Worm (Caenorhabditis elegans) whole organism, dauer: ENCODE results near the gene srh-167.
"Not testable (repeated sequence)": the region's sequence is repeated elsewhere in the genome, so short reads cannot be mapped to it uniquely, and the experiment has no call there.

Experiments
- unc-62 ChIP-seq: sonication (generic microtip); optimal IDR thresholded peaks from 2 replicates; lab custom pipeline; 2017; ENCODE audit warnings: missing biosample characterization, missing genetic modification reagents, missing genetic modification characterization

Gene srh-167

ce11 chrV:16338287-16339092 lies 5.0 kb downstream of the srh-167 start, which contains the start of gene slc-9B.2:
TSS of gene slc-9B.2 (plus strand) at chrV:16339042.
- not testable (repeated sequence) for TF ChIP-seq unc-62 (GFP tag; lab: Kevin White, UChicago)

ce11 chrV:16342258-16342618 lies 8.7 kb downstream of the srh-167 start, which contains the start of gene nhr-193:
TSS of gene nhr-193 (plus strand) at chrV:16342308.
- TF ChIP-seq unc-62 (GFP tag; lab: Kevin White, UChicago): no peak

ce11 chrV:16346406-16347108 lies 13.0 kb downstream of the srh-167 start, which contains the start of the genes W08G11.5 and W08G11.1:
TSS of gene W08G11.5 (minus strand) at chrV:16346506.
TSS of gene W08G11.1 (plus strand) at chrV:16347058.
- no peak for TF ChIP-seq unc-62 (GFP tag; lab: Kevin White, UChicago)

- TF ChIP-seq unc-62 (GFP tag; lab: Kevin White, UChicago): no peak
Measured at ce11 chrV:16350061-16350460, 16.5 kb downstream of the srh-167 start.

ce11 chrV:16350775-16351378 lies 17.4 kb downstream of the srh-167 start:
- no peak for TF ChIP-seq unc-62 (GFP tag; lab: Kevin White, UChicago)

- no peak for TF ChIP-seq unc-62 (GFP tag; lab: Kevin White, UChicago)
Measured at ce11 chrV:16351757-16352156, 18.2 kb downstream of the srh-167 start.

- no peak for TF ChIP-seq unc-62 (GFP tag; lab: Kevin White, UChicago)
Measured at ce11 chrV:16352282-16352681, 18.8 kb downstream of the srh-167 start.

ce11 chrV:16354675-16355074 lies 21.2 kb downstream of the srh-167 start:
- no peak for TF ChIP-seq unc-62 (GFP tag; lab: Kevin White, UChicago)

ce11 chrV:16355941-16356340 lies 22.4 kb downstream of the srh-167 start:
- TF ChIP-seq unc-62 (GFP tag; lab: Kevin White, UChicago): no peak

- no peak for TF ChIP-seq unc-62 (GFP tag; lab: Kevin White, UChicago)
Measured at ce11 chrV:16356798-16357197, 23.3 kb downstream of the srh-167 start.

- no peak for TF ChIP-seq unc-62 (GFP tag; lab: Kevin White, UChicago)
Measured at ce11 chrV:16357253-16357652, 23.7 kb downstream of the srh-167 start, which contains the start of gene pptr-1. TSS of gene pptr-1 (plus strand) at chrV:16357521.

- TF ChIP-seq unc-62 (GFP tag; lab: Kevin White, UChicago): no peak
Measured at ce11 chrV:16361350-16361749, 27.8 kb downstream of the srh-167 start.

- no peak for TF ChIP-seq unc-62 (GFP tag; lab: Kevin White, UChicago)
Measured at ce11 chrV:16367575-16367974, 34.1 kb downstream of the srh-167 start, which contains the start of gene W08G11.3. TSS of gene W08G11.3 (plus strand) at chrV:16367681.

- no peak for TF ChIP-seq unc-62 (GFP tag; lab: Kevin White, UChicago)
Measured at ce11 chrV:16368143-16368542, 34.6 kb downstream of the srh-167 start.

- no peak for TF ChIP-seq unc-62 (GFP tag; lab: Kevin White, UChicago)
Measured at ce11 chrV:16370039-16370438, 36.5 kb downstream of the srh-167 start.

- no peak for TF ChIP-seq unc-62 (GFP tag; lab: Kevin White, UChicago)
Measured at ce11 chrV:16374676-16375075, 41.2 kb downstream of the srh-167 start, which contains the start of gene srv-34. TSS of gene srv-34 (minus strand) at chrV:16374776.
